Worm (Caenorhabditis elegans) whole organism, L2 larva: ENCODE results near the gene C56C10.9.

Source experiments
- ZK546.5 ChIP-seq: sonication (generic microtip); optimal IDR thresholded peaks from 2 replicates; lab custom pipeline; 2017; ENCODE audit warnings: missing biosample characterization, missing genetic modification characterization
- blmp-1 ChIP-seq: sonication (generic microtip); optimal IDR thresholded peaks from 2 replicates; lab custom pipeline; 2017; ENCODE audit warnings: missing genetic modification characterization, mild to moderate bottlenecking, missing compliant biosample characterization, antibody characterized with exemption, moderate library complexity; ENCODE audit not compliant: insufficient read depth
- elt-1 ChIP-seq: fragments of 150-350 bp; optimal IDR thresholded peaks from 2 replicates; lab custom pipeline; 2014; ENCODE audit warnings: missing biosample characterization, missing genetic modification characterization
- lsy-2 ChIP-seq, 2 experiments: fragments of 150-350 bp in 1 of 2; sonication (generic microtip) in 1 of 2; optimal IDR thresholded peaks; 2 replicates each; lab custom pipeline; 2014 to 2017; ENCODE audit warnings: missing biosample characterization in 2 of 2, missing genetic modification characterization in 2 of 2
- mdl-1 ChIP-seq, 2 experiments: fragments of 150-350 bp in 1 of 2; sonication (generic microtip) in 1 of 2; optimal IDR thresholded peaks; 2 replicates each; lab custom pipeline; 2017; ENCODE audit warnings: missing biosample characterization in 2 of 2, missing genetic modification characterization in 2 of 2
- nhr-12 ChIP-seq: fragments of 150-350 bp; optimal IDR thresholded peaks from 2 replicates; lab custom pipeline; 2014; ENCODE audit warnings: missing biosample characterization, missing genetic modification characterization
- nhr-237 ChIP-seq: fragments of 150-350 bp; optimal IDR thresholded peaks from 2 replicates; lab custom pipeline; 2014; ENCODE audit warnings: missing biosample characterization, missing genetic modification characterization
- unc-62 ChIP-seq: fragments of 150-350 bp; optimal IDR thresholded peaks from 2 replicates; lab custom pipeline; 2014; ENCODE audit warnings: missing biosample characterization, missing genetic modification reagents, missing genetic modification characterization
- ztf-11 ChIP-seq: sonication (generic microtip); optimal IDR thresholded peaks from 2 replicates; lab custom pipeline; 2017; ENCODE audit warnings: missing biosample characterization, missing genetic modification characterization

DNA sequence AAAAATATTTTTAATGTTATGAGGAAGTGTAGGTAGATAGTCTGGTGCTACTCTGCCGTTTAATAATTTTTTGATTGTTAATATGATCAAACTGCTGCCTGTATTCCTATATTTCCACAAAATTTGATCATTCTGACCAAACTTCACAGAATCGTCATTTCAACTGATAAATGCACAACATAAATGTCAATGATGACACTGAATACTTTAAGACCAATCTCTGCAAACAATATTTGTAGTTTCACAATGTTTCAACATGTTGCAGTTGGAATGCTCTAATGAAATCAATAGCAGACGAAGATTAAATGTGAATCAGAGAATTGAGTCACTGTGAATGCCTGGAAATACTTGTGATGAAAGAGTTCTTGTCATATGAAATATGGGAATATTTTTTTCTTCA is 37.6 kb upstream of the C56C10.9 start:
- no peak for TF ChIP-seq nhr-237 (tag; lab: Kevin White, UChicago)
- TF ChIP-seq unc-62 (GFP tag; lab: Kevin White, UChicago): no peak
- TF ChIP-seq blmp-1: no peak
- no peak for TF ChIP-seq ztf-11 (tag; lab: Kevin White, UChicago)
- TF ChIP-seq elt-1 (tag; lab: Kevin White, UChicago): no peak
- no peak for TF ChIP-seq nhr-12
- no peak for TF ChIP-seq lsy-2 (tag; optimal IDR thresholded peaks at IDR 0.05; lab: Kevin White, UChicago)
- TF ChIP-seq ZK546.5 (tag; lab: Kevin White, UChicago): no peak
- TF ChIP-seq mdl-1 (tag; optimal IDR thresholded peaks at IDR 0.05; lab: Kevin White, UChicago): no peak
